Worm (Caenorhabditis elegans): ENCODE data around the gene marc-1.

Gene marc-1

ce11 chrV:9756242-9756641 is 16.7 kb downstream of the marc-1 start, which contains the start of gene hrg-3:
Gene hrg-3, plus strand, starts transcription at chrV:9756468.
- TF ChIP-seq nhr-21 (tag; optimal IDR thresholded peaks at IDR 0.05) (no peak), fos-1 (tag; optimal IDR thresholded peaks at IDR 0.05) (peak; percentile 81), nhr-129 (tag; optimal IDR thresholded peaks at IDR 0.05) (peak; percentile 34), lin-13 (GFP tag; optimal IDR thresholded peaks at IDR 0.05) (peak; percentile 9), crh-2 (tag; optimal IDR thresholded peaks at IDR 0.05) (peak; percentile 50), snpc-4 (tag; optimal IDR thresholded peaks at IDR 0.05) (no peak), sma-9 (GFP tag; optimal IDR thresholded peaks at IDR 0.05) (peak; percentile 59), sma-9 (tag; optimal IDR thresholded peaks at IDR 0.05) (no peak)

ce11 chrV:9757884-9758283 is 18.4 kb downstream of the marc-1 start, which contains the start of gene F58E6.11:
Gene F58E6.11, minus strand, starts transcription at chrV:9757984.
- no peak for TF ChIP-seq crh-2 (tag; optimal IDR thresholded peaks at IDR 0.05)
- TF ChIP-seq nhr-12 (tag; optimal IDR thresholded peaks at IDR 0.05): no peak
- no peak for TF ChIP-seq elt-1 (tag; optimal IDR thresholded peaks at IDR 0.05)
- no peak for TF ChIP-seq R02D3.7 (tag; optimal IDR thresholded peaks at IDR 0.05)
- no peak for TF ChIP-seq mbf-1 (tag; optimal IDR thresholded peaks at IDR 0.05)
- TF ChIP-seq lin-11 (tag; optimal IDR thresholded peaks at IDR 0.05): no peak
- no peak for TF ChIP-seq ceh-16 (tag; optimal IDR thresholded peaks at IDR 0.05)
- TF ChIP-seq Y55F3AM.14 (GFP tag; optimal IDR thresholded peaks at IDR 0.05): no peak
- no peak for TF ChIP-seq nhr-129 (tag; optimal IDR thresholded peaks at IDR 0.05)
- TF ChIP-seq lsy-2 (tag; optimal IDR thresholded peaks at IDR 0.05): no peak
- TF ChIP-seq ZK546.5 (tag; optimal IDR thresholded peaks at IDR 0.05): no peak
- TF ChIP-seq nhr-237 (tag; optimal IDR thresholded peaks at IDR 0.05): no peak
- TF ChIP-seq gmeb-1 (tag; optimal IDR thresholded peaks at IDR 0.05): no peak
- TF ChIP-seq nhr-6 (tag; optimal IDR thresholded peaks at IDR 0.05): no peak
- no peak for TF ChIP-seq lin-39 (tag; optimal IDR thresholded peaks at IDR 0.05)
- TF ChIP-seq unc-55 (GFP tag; optimal IDR thresholded peaks at IDR 0.05): no peak
- TF ChIP-seq F13H6.1 (tag; optimal IDR thresholded peaks at IDR 0.05): no peak

ce11 chrV:9758437-9758836 is 18.9 kb downstream of the marc-1 start:
- TF ChIP-seq unc-55 (GFP tag; optimal IDR thresholded peaks at IDR 0.05): no peak
- TF ChIP-seq crh-2 (tag; optimal IDR thresholded peaks at IDR 0.05): no peak
- no peak for TF ChIP-seq snpc-4 (tag; optimal IDR thresholded peaks at IDR 0.05)
- TF ChIP-seq ceh-82 (tag; optimal IDR thresholded peaks at IDR 0.05): no peak
- no peak for TF ChIP-seq ztf-11 (tag; optimal IDR thresholded peaks at IDR 0.05)
- no peak for TF ChIP-seq gmeb-1 (tag; optimal IDR thresholded peaks at IDR 0.05)
- TF ChIP-seq mab-5 (tag; optimal IDR thresholded peaks at IDR 0.05): no peak
- TF ChIP-seq nhr-129 (tag; optimal IDR thresholded peaks at IDR 0.05): no peak
- no peak for TF ChIP-seq lsy-2 (tag; optimal IDR thresholded peaks at IDR 0.05)
- no peak for TF ChIP-seq F13H6.1 (tag; optimal IDR thresholded peaks at IDR 0.05)

ce11 chrV:9763759-9764158 is 24.3 kb downstream of the marc-1 start:
- TF ChIP-seq elt-1 (tag; optimal IDR thresholded peaks at IDR 0.05) (no peak), skn-1 (tag; optimal IDR thresholded peaks at IDR 0.05) (no peak), nhr-23 (tag; optimal IDR thresholded peaks at IDR 0.05) (no peak), nhr-6 (tag; optimal IDR thresholded peaks at IDR 0.05) (no peak), alr-1 (tag; optimal IDR thresholded peaks at IDR 0.05) (no peak), ztf-4 (tag; optimal IDR thresholded peaks at IDR 0.05) (no peak), unc-39 (tag; optimal IDR thresholded peaks at IDR 0.05) (no peak), nhr-21 (tag; optimal IDR thresholded peaks at IDR 0.05) (no peak), lin-11 (tag; optimal IDR thresholded peaks at IDR 0.05) (no peak), blmp-1 (tag; optimal IDR thresholded peaks at IDR 0.05; ENCODE audit: insufficient read depth) (no peak)

- TF ChIP-seq ztf-11 (tag; optimal IDR thresholded peaks at IDR 0.05) (no peak), ama-1 (optimal IDR thresholded peaks at IDR 0.05) (no peak), egl-27 (tag; optimal IDR thresholded peaks at IDR 0.05) (no peak), nhr-237 (tag; optimal IDR thresholded peaks at IDR 0.05) (no peak), lin-39 (tag; optimal IDR thresholded peaks at IDR 0.05) (no peak), lin-11 (tag; optimal IDR thresholded peaks at IDR 0.05) (no peak), blmp-1 (tag; optimal IDR thresholded peaks at IDR 0.05; ENCODE audit: insufficient read depth) (no peak), nhr-129 (tag; optimal IDR thresholded peaks at IDR 0.05) (no peak), nhr-10 (tag; optimal IDR thresholded peaks at IDR 0.05) (no peak), nhr-6 (tag; optimal IDR thresholded peaks at IDR 0.05) (no peak)
These were observed 25.1 kb downstream of the marc-1 start for ce11 chrV:9764552-9764951.
